Fruit fly (Drosophila melanogaster): ENCODE results near the gene kud.

The kud gene

DNA sequence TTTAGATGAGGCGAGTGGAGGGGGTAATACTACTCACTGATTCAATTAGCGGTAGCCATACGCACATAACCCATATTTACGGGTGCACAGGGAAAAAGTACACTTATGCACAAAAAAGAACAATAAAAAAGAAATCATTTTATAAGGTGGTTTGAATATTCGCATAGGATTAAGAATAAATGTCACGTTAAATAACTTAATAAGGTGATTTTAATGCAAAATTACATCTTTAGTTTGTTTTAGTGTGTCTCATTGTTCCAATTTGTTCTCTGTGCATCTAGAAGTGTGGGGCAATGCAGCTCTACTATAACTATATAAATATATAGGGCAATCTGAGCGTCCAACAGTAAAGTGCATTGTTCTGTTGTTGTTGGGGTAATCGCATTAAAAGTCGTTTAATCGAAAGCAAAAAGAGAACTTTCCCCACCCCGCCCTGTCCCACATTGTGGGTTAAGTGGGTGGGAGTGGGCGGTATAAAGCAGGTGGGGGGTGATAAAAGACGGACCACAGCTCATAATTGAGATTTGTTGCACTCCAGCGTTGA, 48.0 kb upstream of the kud start:
- TF ChIP-seq Hnf4 (GFP tag; optimal IDR thresholded peaks at IDR 0.05), result no peak
- TF ChIP-seq dl (GFP tag; optimal IDR thresholded peaks at IDR 0.05; ENCODE audit: insufficient read depth in 1 of 2, partially characterized antibody in 2 of 2), result no peak
- no peak for TF ChIP-seq Hr78 (GFP tag; optimal IDR thresholded peaks at IDR 0.05)
- no peak for TF ChIP-seq Myc (optimal IDR thresholded peaks at IDR 0.05)
- TF ChIP-seq Abd-B (GFP tag; optimal IDR thresholded peaks at IDR 0.05), result no peak
- no peak for TF ChIP-seq jim (GFP tag; optimal IDR thresholded peaks at IDR 0.05)
- TF ChIP-seq woc (GFP tag; optimal IDR thresholded peaks at IDR 0.05), result no peak

DNA sequence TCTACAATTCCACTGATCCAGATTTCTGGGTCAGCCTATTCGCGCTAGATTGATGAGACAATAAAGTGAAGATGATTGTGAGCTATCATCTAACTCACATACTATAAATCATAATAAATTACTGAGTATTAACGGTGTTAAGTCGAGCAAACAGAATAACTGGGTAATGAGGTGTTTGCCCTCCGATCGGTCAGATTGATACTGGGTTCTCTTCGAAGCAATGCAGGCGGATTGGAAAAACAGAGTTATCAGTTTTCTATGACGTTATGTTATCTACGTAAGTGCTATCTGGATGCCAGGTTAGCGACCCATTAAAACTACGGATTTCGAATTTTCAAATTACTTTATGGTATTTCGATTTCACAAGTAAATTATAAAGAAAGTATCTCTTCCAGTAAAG, 47.1 kb upstream of the kud start:
- TF ChIP-seq Dfd (GFP tag; optimal IDR thresholded peaks at IDR 0.05) (no peak), Rel (GFP tag; optimal IDR thresholded peaks at IDR 0.05) (no peak), Rel (tag; optimal IDR thresholded peaks at IDR 0.05) (no peak), CG9705 (GFP tag; optimal IDR thresholded peaks at IDR 0.05) (no peak), foxo (GFP tag; optimal IDR thresholded peaks at IDR 0.05) (no peak), brk (GFP tag; optimal IDR thresholded peaks at IDR 0.05) (no peak), Mio (GFP tag; optimal IDR thresholded peaks at IDR 0.05) (no peak), fru (GFP tag; optimal IDR thresholded peaks at IDR 0.05) (no peak), sv (GFP tag; optimal IDR thresholded peaks at IDR 0.05) (no peak), usp (GFP tag; optimal IDR thresholded peaks at IDR 0.05) (no peak)

- TF ChIP-seq tai (GFP tag; optimal IDR thresholded peaks at IDR 0.05) (no peak), h (GFP tag; optimal IDR thresholded peaks at IDR 0.05) (peak; percentile 81), sage (GFP tag; optimal IDR thresholded peaks at IDR 0.05) (peak; percentile 7), sv (GFP tag; optimal IDR thresholded peaks at IDR 0.05) (peak; percentile 68), Dif (GFP tag; optimal IDR thresholded peaks at IDR 0.05; ENCODE audit: partially characterized antibody) (peak; percentile 73), usp (GFP tag; optimal IDR thresholded peaks at IDR 0.05) (no peak), Mio (GFP tag; optimal IDR thresholded peaks at IDR 0.05) (no peak), ey (GFP tag; optimal IDR thresholded peaks at IDR 0.05) (peak; percentile 74), rgr (GFP tag; optimal IDR thresholded peaks at IDR 0.05) (peak; percentile 81), fru (GFP tag; optimal IDR thresholded peaks at IDR 0.05) (peak; percentile 79), Vsx2 (GFP tag; optimal IDR thresholded peaks at IDR 0.05; ENCODE audit: partially characterized antibody) (peak; percentile 62), pan (optimal IDR thresholded peaks at IDR 0.05) (no peak), dl (GFP tag; optimal IDR thresholded peaks at IDR 0.05; ENCODE audit: insufficient read depth in 1 of 2, partially characterized antibody in 2 of 2) (peak in 1 of 2 experiments; percentile 24), Jra (GFP tag; optimal IDR thresholded peaks at IDR 0.05) (no peak), Hr83 (GFP tag; optimal IDR thresholded peaks at IDR 0.05; ENCODE audit: poor library complexity, severe bottlenecking) (peak; percentile 9), brk (GFP tag; optimal IDR thresholded peaks at IDR 0.05) (no peak), CrebA (GFP tag; optimal IDR thresholded peaks at IDR 0.05; ENCODE audit: borderline replicate concordance) (no peak), CG32264 (GFP tag; optimal IDR thresholded peaks at IDR 0.05) (no peak), GATAd (GFP tag; optimal IDR thresholded peaks at IDR 0.05) (no peak), OdsH (GFP tag; optimal IDR thresholded peaks at IDR 0.05) (peak; percentile 70), Hnf4 (GFP tag; optimal IDR thresholded peaks at IDR 0.05) (peak; percentile 71), Hr78 (GFP tag; optimal IDR thresholded peaks at IDR 0.05) (no peak), HLH106 (tag; optimal IDR thresholded peaks at IDR 0.05) (peak; percentile 70), CG9705 (GFP tag; optimal IDR thresholded peaks at IDR 0.05) (no peak), foxo (GFP tag; optimal IDR thresholded peaks at IDR 0.05) (peak in 1 of 2 experiments; percentile 85), psq (GFP tag; optimal IDR thresholded peaks at IDR 0.05) (peak; percentile 64), dmrt93B (GFP tag; optimal IDR thresholded peaks at IDR 0.05) (peak; percentile 37), Rel (GFP tag; optimal IDR thresholded peaks at IDR 0.05) (no peak), Rel (tag; optimal IDR thresholded peaks at IDR 0.05) (peak; percentile 24), Myc (optimal IDR thresholded peaks at IDR 0.05) (peak; percentile 49), Sp1 (GFP tag; optimal IDR thresholded peaks at IDR 0.05) (peak; percentile 76), woc (GFP tag; optimal IDR thresholded peaks at IDR 0.05) (peak; percentile 67), jim (GFP tag; optimal IDR thresholded peaks at IDR 0.05) (no peak), br (GFP tag; optimal IDR thresholded peaks at IDR 0.05) (peak; percentile 53), Abd-B (GFP tag; optimal IDR thresholded peaks at IDR 0.05) (no peak), N (GFP tag; optimal IDR thresholded peaks at IDR 0.05) (no peak), Dfd (GFP tag; optimal IDR thresholded peaks at IDR 0.05) (no peak), lola (GFP tag; optimal IDR thresholded peaks at IDR 0.05) (no peak), dsf (GFP tag; optimal IDR thresholded peaks at IDR 0.05; ENCODE audit: borderline replicate concordance) (no peak)
These were observed 46.0 kb upstream of the kud start for dm6 chr3L:16890650-16891336.
